In the genomic region with DNA sequence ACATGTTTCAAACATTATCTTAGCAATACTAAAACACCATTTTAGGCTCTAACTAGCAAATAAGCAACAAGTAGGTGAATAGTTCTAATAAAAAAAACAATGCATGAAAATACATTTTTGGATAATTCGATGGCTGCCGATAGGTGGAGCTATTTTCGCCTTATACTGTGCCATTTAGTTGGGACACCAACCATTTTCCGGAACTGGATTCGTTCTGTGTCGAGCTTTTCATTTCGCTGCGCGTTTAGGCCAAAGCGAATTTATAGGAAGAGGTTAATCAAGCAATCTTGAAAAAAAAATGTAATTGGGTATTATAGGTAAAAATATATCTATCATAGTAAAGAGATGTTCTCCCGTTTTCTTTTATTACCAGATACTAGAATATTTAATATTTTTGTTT, we compare ENCODE assay signal across 1 fruit fly cellular context.
TF ChIP-seq lines count a peak whose summit lies in the region.

No protein-coding gene starts in this region.

TF ChIP-seq in whole organism, embryonic, 481 proteins besides CTCF, POLR2A, EP300 and RAD21 (continued from another document):
- TF ChIP-seq Opbp (GFP tag; IDR thresholded peaks at IDR 0.05; lab: Robert Waterston, UW; ENCODE audit: partially characterized antibody) (0 out of 3 replicates have a peak, but pooled peaks have one; percentile 19), stwl (tag; optimal IDR thresholded peaks at IDR 0.05; lab: Kevin White, UChicago) (peak; percentile 74), CG2712 (tag; optimal IDR thresholded peaks at IDR 0.05; lab: Kevin White, UChicago) (peak; percentile 15), CG17359 (tag; optimal IDR thresholded peaks at IDR 0.05; lab: Kevin White, UChicago) (peak; percentile 46), pita (GFP tag; optimal IDR thresholded peaks at IDR 0.05; lab: Kevin White, UChicago) (peak; percentile 77), sd (tag; optimal IDR thresholded peaks at IDR 0.05; lab: Kevin White, UChicago) (peak; percentile 40), CG8290 (GFP tag; optimal IDR thresholded peaks at IDR 0.05; lab: Kevin White, UChicago) (peak; percentile 22), CG8290 (tag; optimal IDR thresholded peaks at IDR 0.05; lab: Kevin White, UChicago) (peak in 1 of 2 experiments; percentile 53), gt (GFP tag; IDR thresholded peaks at IDR 0.05; lab: Robert Waterston, UW) (no peak), CG32532 (GFP tag; IDR thresholded peaks at IDR 0.05; lab: Robert Waterston, UW) (peak; percentile 57; the same call in 1 of the 2 replicates), danr (GFP tag; IDR thresholded peaks at IDR 0.05; lab: Robert Waterston, UW) (no peak), CG14667 (GFP tag; IDR thresholded peaks at IDR 0.05; lab: Robert Waterston, UW) (no peak), pzg (GFP tag; optimal IDR thresholded peaks at IDR 0.05; lab: Kevin White, UChicago) (peak; percentile 8), CG13287 (GFP tag; IDR thresholded peaks at IDR 0.05; lab: Robert Waterston, UW; ENCODE audit: partially characterized antibody) (peak; percentile 10; the same call in 1 of the 2 replicates), ftz-f1 (GFP tag; optimal IDR thresholded peaks at IDR 0.05; lab: Kevin White, UChicago) (peak; percentile 8), CG15514 (GFP tag; optimal IDR thresholded peaks at IDR 0.05; lab: Kevin White, UChicago) (peak; percentile 97), E2f2 (GFP tag; IDR thresholded peaks at IDR 0.05; lab: Robert Waterston, UW) (0 out of 2 replicates have a peak, but pooled peaks have one; percentile 25), ranshi (GFP tag; IDR thresholded peaks at IDR 0.05; lab: Robert Waterston, UW) (no peak), CG17829 (tag; optimal IDR thresholded peaks at IDR 0.05; lab: Kevin White, UChicago) (peak; percentile 30), sens (GFP tag; lab: Kevin White, UChicago) (peak; percentile 51), Dp (GFP tag; optimal IDR thresholded peaks at IDR 0.05; lab: Kevin White, UChicago) (peak; percentile 8), CG11085 (GFP tag; IDR thresholded peaks at IDR 0.05; lab: Robert Waterston, UW) (no peak), HmgZ (tag; optimal IDR thresholded peaks at IDR 0.05; lab: Kevin White, UChicago) (peak; percentile 32), wek (GFP tag; optimal IDR thresholded peaks at IDR 0.05; lab: Kevin White, UChicago) (no peak), CG11504 (tag; optimal IDR thresholded peaks at IDR 0.05; lab: Kevin White, UChicago) (peak; percentile 24), Med (GFP tag; lab: Kevin White, UChicago) (peak; percentile 69), Kr (GFP tag; optimal IDR thresholded peaks at IDR 0.05; lab: Kevin White, UChicago) (peak; percentile 72), CG13775 (GFP tag; optimal IDR thresholded peaks at IDR 0.05; lab: Kevin White, UChicago) (no peak)
